Fruit fly (Drosophila melanogaster): Measurements from ENCODE around the gene Cds.
A peak's percentile ranks its signal among the peaks of the same experiment; 100 is the strongest.

Gene Cds

dm6 chr3L:8079598-8079997 lies 48.0 kb upstream of the Cds start (continued):
- TF ChIP-seq CG12299 (tag; optimal IDR thresholded peaks at IDR 0.05) (no peak), Vsx1 (GFP tag; optimal IDR thresholded peaks at IDR 0.05) (no peak), CG6813 (GFP tag; optimal IDR thresholded peaks at IDR 0.05) (no peak), cad (GFP tag; optimal IDR thresholded peaks at IDR 0.05) (peak; percentile 51), Hr78 (GFP tag; optimal IDR thresholded peaks at IDR 0.05) (peak in 1 of 2 experiments; percentile 31)

dm6 chr3L:8080790-8081189 lies 46.8 kb upstream of the Cds start:
- TF ChIP-seq CG10209 (GFP tag; optimal IDR thresholded peaks at IDR 0.05) (peak; percentile 53), lilli (GFP tag; optimal IDR thresholded peaks at IDR 0.05) (no peak), Pdp1 (GFP tag; optimal IDR thresholded peaks at IDR 0.05) (peak in 1 of 2 experiments; percentile 13), abd-A (tag; optimal IDR thresholded peaks at IDR 0.05) (peak; percentile 15), fu2 (GFP tag; optimal IDR thresholded peaks at IDR 0.05) (no peak), CG17361 (GFP tag; IDR thresholded peaks at IDR 0.05) (no peak), CG2199 (GFP tag; IDR thresholded peaks at IDR 0.05) (peak; percentile 88; the same call in 2 of the 3 replicates), klu (GFP tag; IDR thresholded peaks at IDR 0.05) (no peak), CG11560 (tag; IDR thresholded peaks at IDR 0.05) (no peak), br (optimal IDR thresholded peaks at IDR 0.05) (no peak), CG1024 (GFP tag; IDR thresholded peaks at IDR 0.05) (peak; percentile 8; the same call in 1 of the 2 replicates), CG12769 (tag; optimal IDR thresholded peaks at IDR 0.05) (peak; percentile 74), Vsx1 (GFP tag; optimal IDR thresholded peaks at IDR 0.05) (no peak), Med (GFP tag) (no peak), tio (GFP tag; optimal IDR thresholded peaks at IDR 0.05) (no peak), Atf6 (GFP tag; IDR thresholded peaks at IDR 0.05) (no peak), Drgx (GFP tag; IDR thresholded peaks at IDR 0.05) (no peak), CG3163 (GFP tag; optimal IDR thresholded peaks at IDR 0.05) (peak; percentile 22), Dad (GFP tag; optimal IDR thresholded peaks at IDR 0.05) (no peak), CG10543 (GFP tag; optimal IDR thresholded peaks at IDR 0.05) (peak; percentile 31), Dfd (GFP tag; optimal IDR thresholded peaks at IDR 0.05) (no peak), CG4360 (GFP tag; IDR thresholded peaks at IDR 0.05) (no peak), CHES-1-like (GFP tag; optimal IDR thresholded peaks at IDR 0.05) (no peak), mld (GFP tag; IDR thresholded peaks at IDR 0.05; ENCODE audit: partially characterized antibody) (no peak), CG8089 (GFP tag; optimal IDR thresholded peaks at IDR 0.05) (no peak), CG6175 (GFP tag; IDR thresholded peaks at IDR 0.05) (peak; percentile 51; the same call in 1 of the 3 replicates), tna (GFP tag; IDR thresholded peaks at IDR 0.05; ENCODE audit: partially characterized antibody) (no peak)

dm6 chr3L:8081822-8082221 lies 45.7 kb upstream of the Cds start:
- TF ChIP-seq zfh2 (GFP tag; optimal IDR thresholded peaks at IDR 0.05) (no peak), en (GFP tag; optimal IDR thresholded peaks at IDR 0.05) (no peak), HmgZ (tag; optimal IDR thresholded peaks at IDR 0.05) (peak; percentile 61), Taf1 (GFP tag; IDR thresholded peaks at IDR 0.05) (no peak), sens (GFP tag) (peak; percentile 83), CG4820 (GFP tag; optimal IDR thresholded peaks at IDR 0.05) (no peak), Deaf1 (tag; optimal IDR thresholded peaks at IDR 0.05) (peak; percentile 52), wor (GFP tag; IDR thresholded peaks at IDR 0.05) (no peak), CG3281 (GFP tag; optimal IDR thresholded peaks at IDR 0.05) (peak; percentile 37), ranshi (GFP tag; IDR thresholded peaks at IDR 0.05) (no peak; the same call in 1 of the 2 replicates), maf-S (GFP tag; optimal IDR thresholded peaks at IDR 0.05) (no peak), grn (GFP tag; optimal IDR thresholded peaks at IDR 0.05) (no peak), slp2 (GFP tag; optimal IDR thresholded peaks at IDR 0.05) (no peak), CG2678 (tag; optimal IDR thresholded peaks at IDR 0.05) (peak; percentile 42), Sry-β (GFP tag; optimal IDR thresholded peaks at IDR 0.05) (no peak), slbo (GFP tag; IDR thresholded peaks at IDR 0.05) (no peak), CG14667 (GFP tag; IDR thresholded peaks at IDR 0.05) (no peak), CG1024 (GFP tag; IDR thresholded peaks at IDR 0.05) (no peak), chn (GFP tag; optimal IDR thresholded peaks at IDR 0.05) (peak; percentile 42), CG15011 (GFP tag; optimal IDR thresholded peaks at IDR 0.05) (no peak), CG12104 (GFP tag; optimal IDR thresholded peaks at IDR 0.05) (no peak), disco-r (GFP tag; optimal IDR thresholded peaks at IDR 0.05) (no peak)
